Fruit fly (Drosophila melanogaster): ENCODE data around the gene CG14022.

CG14022 gene

DNA sequence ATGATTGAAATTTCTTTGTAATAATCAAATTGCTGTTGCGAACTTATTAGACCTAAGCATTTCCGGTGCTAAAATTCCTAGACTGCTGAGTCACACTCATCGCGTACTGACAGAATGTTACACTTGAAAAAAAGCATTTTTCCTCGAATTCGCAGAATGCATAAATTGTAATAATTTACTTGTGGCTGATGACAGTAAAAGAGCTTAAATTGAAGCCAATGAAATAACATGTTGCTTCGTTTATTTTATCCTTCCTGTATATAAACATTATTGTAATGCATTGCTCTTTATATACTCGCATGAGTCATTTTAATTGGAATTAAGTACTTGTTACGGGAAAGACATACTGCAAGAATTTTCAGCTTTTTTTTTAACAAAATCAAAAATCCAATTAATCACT, 38.1 kb downstream of the CG14022 start:
- no peak for TF ChIP-seq CG8478 (optimal IDR thresholded peaks at IDR 0.05)

DNA sequence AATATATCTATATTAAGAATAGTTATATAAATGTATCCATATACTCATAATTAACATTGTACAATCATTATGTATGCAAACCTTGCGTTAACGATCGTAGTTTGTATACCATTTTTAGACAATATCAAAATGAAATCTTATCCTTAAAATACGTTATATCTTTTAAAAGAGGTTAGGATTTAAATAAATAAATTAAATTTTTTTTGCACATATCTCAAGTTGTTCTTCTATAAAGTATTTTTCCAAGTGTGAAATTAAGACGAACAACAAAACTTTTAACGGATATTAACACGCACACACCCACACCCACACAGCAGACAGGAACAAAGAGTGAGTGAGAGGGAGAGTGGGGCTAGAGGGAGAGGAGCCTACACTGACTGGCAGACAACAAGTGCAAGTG, 38.8 kb downstream of the CG14022 start:
- TF ChIP-seq CG8478 (optimal IDR thresholded peaks at IDR 0.05) (no peak), CTCF (optimal IDR thresholded peaks at IDR 0.05) (no peak)

DNA sequence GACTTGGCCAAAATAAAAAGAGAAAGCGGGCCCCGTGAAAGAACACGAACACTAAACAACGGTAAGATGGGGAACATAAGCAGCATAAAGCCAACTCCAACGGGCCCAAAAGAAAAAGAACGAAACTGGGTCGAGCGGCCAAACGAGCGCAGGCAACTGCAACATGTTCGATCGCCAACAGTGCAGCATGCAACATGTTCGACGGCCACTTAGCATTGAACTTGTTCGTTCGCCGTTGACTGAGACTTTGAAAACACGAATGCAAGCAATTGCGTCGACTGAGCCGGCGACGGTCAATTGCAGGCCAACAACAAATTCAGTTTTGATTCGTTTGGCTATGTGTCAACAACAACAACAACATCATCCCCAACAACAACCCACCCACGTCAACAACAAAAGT, 40.0 kb downstream of the CG14022 start, which contains the start of gene vri:
vri (plus strand) TSS at position 224 of the 400 bp plus-strand sequence.
- TF ChIP-seq CG8478 (optimal IDR thresholded peaks at IDR 0.05) = no peak
- no peak for TF ChIP-seq CTCF (optimal IDR thresholded peaks at IDR 0.05)

DNA sequence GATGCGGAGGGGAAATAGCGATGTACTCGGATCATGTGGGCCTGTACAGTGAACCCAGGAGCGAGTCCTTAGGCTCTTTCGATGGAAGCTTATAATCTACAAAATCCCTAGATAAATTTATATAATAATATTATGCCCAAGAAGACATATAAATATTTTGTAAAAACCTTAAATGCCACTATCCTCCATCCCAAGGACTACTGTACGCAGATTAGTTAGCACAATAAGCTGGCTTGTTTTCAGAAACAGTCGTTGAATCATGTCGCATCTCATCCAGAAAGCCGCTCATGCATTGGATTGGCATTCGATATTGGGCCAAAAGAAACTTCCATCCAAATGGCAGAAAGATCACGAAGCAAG, 40.4 kb downstream of the CG14022 start:
- TF ChIP-seq CG8478 (optimal IDR thresholded peaks at IDR 0.05) = no peak
- TF ChIP-seq CTCF (optimal IDR thresholded peaks at IDR 0.05) = no peak

DNA sequence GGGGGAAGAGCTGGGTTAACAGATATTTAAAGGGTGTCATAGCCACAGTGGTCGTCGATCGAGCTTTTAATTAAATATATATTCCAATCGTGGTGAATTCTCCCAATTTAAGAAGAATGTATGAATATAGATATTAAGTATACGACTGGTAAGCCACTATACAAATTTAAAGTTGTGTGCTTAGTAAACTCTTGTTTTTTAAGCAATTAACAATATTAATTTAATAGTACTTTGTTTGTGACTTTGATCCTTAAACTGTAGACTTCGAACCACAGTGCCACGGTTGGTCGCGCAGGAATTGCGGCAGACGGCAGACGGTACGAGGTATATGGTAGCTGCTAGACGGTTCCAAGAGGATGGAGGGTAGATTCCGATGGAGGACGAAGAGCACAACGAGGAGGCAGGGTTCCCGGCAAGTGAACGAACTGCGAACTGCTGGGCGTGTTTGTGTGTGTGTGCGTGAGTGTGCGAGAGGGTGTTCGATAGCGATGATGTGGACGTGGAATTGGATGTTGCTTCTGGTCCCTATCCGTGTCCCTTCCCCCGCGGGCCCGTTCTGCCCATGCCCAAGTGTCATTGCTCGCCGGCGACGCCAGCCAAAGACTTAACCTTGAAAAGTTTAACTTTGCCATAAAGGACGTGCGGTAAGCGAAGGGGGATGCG, 40.9 kb downstream of the CG14022 start:
- TF ChIP-seq CG8478 (optimal IDR thresholded peaks at IDR 0.05) = no peak
- no peak for TF ChIP-seq CTCF (optimal IDR thresholded peaks at IDR 0.05)

DNA sequence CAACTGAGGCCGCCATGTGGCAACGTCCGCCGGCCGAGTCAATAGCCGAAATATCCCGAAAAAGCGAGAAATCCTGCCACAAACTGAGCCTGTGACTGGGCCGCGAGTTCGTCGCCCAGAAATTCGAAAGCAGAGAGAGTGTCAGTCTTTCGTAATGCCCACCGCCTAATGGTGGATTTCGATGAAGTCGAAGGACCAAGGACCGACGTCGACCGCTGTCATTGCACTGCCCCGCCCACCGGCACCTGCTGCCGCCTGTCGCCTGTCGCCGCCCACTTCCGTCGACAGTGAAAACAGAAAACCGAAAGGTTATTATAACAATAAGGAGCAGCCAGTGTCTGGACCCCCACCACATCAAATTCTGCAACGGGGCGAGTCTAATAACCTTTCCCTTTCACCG, 42.1 kb downstream of the CG14022 start:
- no peak for TF ChIP-seq CTCF (optimal IDR thresholded peaks at IDR 0.05)
- no peak for TF ChIP-seq CG8478 (optimal IDR thresholded peaks at IDR 0.05)

DNA sequence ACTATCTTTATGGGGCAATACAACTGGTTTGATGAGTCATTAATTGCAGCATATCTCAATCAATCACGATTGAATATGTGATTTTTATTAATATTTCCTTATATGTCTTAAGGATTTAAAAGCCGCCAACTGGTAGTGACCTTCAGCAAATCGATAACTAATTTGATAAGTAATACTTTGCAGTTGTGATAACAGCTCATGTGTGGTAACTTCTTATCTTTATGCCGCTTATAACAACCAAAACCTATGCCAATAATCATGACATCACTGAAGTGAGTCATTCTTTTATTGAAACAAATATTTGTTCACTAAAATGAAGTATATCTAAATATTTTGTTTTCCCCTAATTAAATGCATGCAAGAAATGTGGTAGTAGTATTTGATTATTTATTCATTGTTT, 42.8 kb downstream of the CG14022 start:
- TF ChIP-seq CG8478 (optimal IDR thresholded peaks at IDR 0.05) (no peak), CTCF (optimal IDR thresholded peaks at IDR 0.05) (no peak)

DNA sequence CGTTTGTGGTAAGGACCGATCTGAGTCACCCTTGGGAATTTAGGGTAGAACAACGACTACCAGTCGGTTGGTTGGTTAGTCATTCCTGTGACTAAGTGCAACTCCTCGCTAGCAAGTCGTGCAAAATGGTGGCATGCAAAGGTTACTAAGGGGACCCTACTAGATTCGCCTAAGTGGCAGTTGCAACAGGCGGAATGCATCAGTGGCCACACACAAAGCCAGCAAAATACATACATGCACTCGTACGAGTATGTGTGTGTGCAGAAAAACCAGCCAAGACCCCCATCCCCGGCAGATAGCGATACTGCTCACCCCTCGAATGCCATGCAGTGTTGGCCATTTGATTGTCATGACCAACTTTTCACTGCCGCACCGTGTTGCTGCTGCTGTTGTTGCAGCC, 43.9 kb downstream of the CG14022 start:
- TF ChIP-seq CTCF (optimal IDR thresholded peaks at IDR 0.05) (no peak), CG8478 (optimal IDR thresholded peaks at IDR 0.05) (no peak)

DNA sequence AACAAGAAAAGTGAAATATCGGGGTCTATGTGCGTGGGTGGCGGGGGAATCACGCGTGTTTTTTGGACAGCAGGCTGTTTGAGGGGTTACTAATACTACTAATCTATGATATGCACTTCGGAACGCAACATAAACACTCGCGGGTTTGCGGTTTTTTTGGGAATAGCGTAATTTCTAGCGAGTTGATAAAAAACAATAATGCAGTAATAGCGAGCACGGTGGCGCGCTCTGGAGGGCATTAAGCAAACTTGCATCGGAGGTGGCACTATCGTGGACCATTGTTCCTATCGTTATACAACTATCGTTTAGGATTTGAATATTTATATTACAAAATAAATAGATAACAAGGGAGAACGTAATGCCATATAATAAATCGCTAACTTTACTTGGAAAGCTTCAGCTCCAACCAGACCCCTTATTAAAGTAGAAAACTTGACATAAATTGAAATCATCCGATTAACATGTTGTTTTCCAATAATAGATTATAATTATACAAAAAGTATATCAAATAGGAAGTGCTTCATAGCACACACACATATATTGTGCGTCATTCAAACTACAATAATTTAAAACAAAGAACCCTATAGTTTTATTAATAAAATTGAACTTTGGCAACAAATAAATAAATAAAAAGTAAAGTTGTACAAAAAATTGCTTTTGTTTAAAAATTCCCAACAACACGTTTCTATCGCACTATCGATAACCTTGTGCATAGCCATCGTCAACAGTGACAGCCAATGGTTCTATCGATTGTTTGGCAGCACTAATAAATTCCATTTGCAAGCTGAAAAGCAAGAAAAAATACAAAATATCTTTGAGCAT, 50.2 kb downstream of the CG14022 start, which contains the start of the genes Nin and Bub1:
Nin (minus strand) TSS at position 240 of the 822 bp plus-strand sequence.
Bub1 (plus strand) TSS at position 557 of the 822 bp plus-strand sequence.
- TF ChIP-seq CTCF (optimal IDR thresholded peaks at IDR 0.05) = peak; percentile 89 to 90
- TF ChIP-seq CG8478 (optimal IDR thresholded peaks at IDR 0.05) = no peak
